Worm (Caenorhabditis elegans) whole organism, dauer: ENCODE results near the gene F21D5.7.

Source experiments
- unc-62 ChIP-seq: sonication (generic microtip); optimal IDR thresholded peaks from 2 replicates; lab custom pipeline; 2017; ENCODE audit warnings: missing biosample characterization, missing genetic modification reagents, missing genetic modification characterization

F21D5.7 gene

DNA sequence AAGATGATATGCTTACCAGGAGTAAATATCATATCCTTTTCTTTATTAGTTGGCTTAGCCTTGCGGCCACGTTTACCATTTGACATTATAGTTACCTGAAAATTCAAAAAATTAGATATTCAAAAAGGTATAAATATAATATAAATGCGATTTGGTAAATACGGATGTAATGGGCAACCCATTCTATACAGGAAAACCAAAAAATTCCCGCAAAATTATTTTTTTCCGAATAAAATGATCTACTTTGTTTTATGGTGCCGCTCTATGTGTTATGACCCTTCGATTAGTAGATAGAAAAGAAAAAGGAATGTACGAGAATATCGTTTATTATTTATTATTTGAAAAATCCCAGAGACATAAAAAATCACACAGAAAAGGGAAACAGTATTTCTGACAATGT lies 11.2 kb upstream of the F21D5.7 start, which contains the start of gene elli-1:
Gene elli-1 (minus strand): TSS at position 101 of the 400 bp plus-strand sequence.
- TF ChIP-seq unc-62 (GFP tag; lab: Kevin White, UChicago): no peak

DNA sequence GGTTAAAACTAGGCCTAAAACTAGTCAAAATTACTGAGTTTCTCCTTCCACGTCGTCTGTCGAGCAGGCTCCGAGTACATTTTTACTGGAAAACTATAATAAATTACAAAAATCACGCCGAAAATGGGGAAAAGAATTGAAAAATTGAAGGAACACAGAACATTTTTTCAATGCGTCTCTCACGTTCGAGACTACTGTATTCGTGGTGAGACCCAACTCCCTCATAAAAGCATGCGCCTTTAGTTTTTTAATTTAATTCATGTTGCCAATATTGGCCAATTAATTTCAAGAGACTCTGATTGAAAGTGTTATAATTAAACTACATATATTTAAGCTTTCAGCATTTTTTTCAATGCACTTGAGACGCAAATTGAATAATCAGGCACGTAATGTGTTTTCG lies 10.6 kb upstream of the F21D5.7 start:
- no peak for TF ChIP-seq unc-62 (GFP tag; lab: Kevin White, UChicago)

ce11 chrIV:8752492-8752891 lies 9.0 kb upstream of the F21D5.7 start:
- TF ChIP-seq unc-62 (GFP tag; lab: Kevin White, UChicago): no peak

ce11 chrIV:8748967-8749366 lies 5.5 kb upstream of the F21D5.7 start:
- no peak for TF ChIP-seq unc-62 (GFP tag; lab: Kevin White, UChicago)

ce11 chrIV:8745591-8746302 lies 2.2 kb upstream of the F21D5.7 start, which contains the start of the genes F20C5.7 and parg-1:
F20C5.7 (minus strand) TSS chrIV:8745691.
parg-1 (plus strand) TSS chrIV:8746252.
- no peak for TF ChIP-seq unc-62 (GFP tag; lab: Kevin White, UChicago)

ce11 chrIV:8740952-8741438 lies 2.5 kb downstream of the F21D5.7 start, which contains the start of gene F21D5.6:
F21D5.6 (minus strand) TSS chrIV:8741388.
- no peak for TF ChIP-seq unc-62 (GFP tag; lab: Kevin White, UChicago)

- TF ChIP-seq unc-62 (GFP tag; lab: Kevin White, UChicago): no peak
Observed at ce11 chrIV:8739926-8740325, 3.6 kb downstream of the F21D5.7 start, which contains the start of gene mrps-33. mrps-33 (minus strand) TSS chrIV:8740026.

ce11 chrIV:8739294-8739693 lies 4.2 kb downstream of the F21D5.7 start, which contains the start of gene F21D5.5:
F21D5.5 (minus strand) TSS chrIV:8739394.
- no peak for TF ChIP-seq unc-62 (GFP tag; lab: Kevin White, UChicago)

DNA sequence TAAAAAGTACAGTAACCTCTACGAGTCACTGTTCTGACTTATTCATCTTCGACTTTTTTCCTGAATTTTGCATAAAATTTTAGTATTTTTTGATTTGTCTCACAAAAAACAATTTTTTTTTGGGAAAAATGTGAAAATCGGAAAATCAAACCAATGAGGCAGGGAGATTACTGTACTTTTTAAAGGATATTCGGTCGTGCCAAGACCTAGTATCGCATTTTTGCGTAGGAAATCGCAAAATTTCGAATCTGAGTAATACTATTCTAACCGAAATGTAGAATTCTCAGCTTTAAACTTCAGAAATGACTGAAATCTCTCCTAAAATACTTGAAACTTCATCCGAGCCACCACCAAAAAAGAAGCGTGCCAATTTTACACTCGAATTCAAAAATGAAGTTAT lies 5.7 kb downstream of the F21D5.7 start, which contains the start of gene F21D5.4:
Gene F21D5.4 (plus strand): TSS at position 301 of the 400 bp plus-strand sequence.
- TF ChIP-seq unc-62 (GFP tag; lab: Kevin White, UChicago): no peak

ce11 chrIV:8737354-8737753 lies 6.2 kb downstream of the F21D5.7 start:
- no peak for TF ChIP-seq unc-62 (GFP tag; lab: Kevin White, UChicago)

- no peak for TF ChIP-seq unc-62 (GFP tag; lab: Kevin White, UChicago)
Observed at ce11 chrIV:8730469-8730868, 13.0 kb downstream of the F21D5.7 start, which contains the start of gene F21D5.3. F21D5.3 (plus strand) TSS chrIV:8730815.

DNA sequence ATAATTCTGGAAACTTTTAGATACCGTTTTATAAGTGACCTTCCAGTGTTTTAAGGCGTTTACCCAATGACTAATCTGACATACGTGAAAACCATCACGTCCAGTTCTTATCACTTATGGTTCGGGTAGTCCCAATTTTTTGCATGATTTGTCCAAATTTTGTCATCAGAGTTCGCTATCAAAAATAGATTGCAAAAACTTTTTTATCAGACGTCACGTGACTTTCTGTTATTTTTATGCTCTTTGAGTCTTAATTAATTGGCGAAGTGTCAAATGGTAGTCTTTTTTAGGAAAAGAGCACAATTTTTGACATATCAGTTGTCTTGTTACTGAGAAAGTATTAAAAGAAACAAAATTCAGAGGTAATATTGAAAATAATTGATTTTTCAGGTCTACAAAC lies 13.9 kb downstream of the F21D5.7 start:
- TF ChIP-seq unc-62 (GFP tag; lab: Kevin White, UChicago): no peak

DNA sequence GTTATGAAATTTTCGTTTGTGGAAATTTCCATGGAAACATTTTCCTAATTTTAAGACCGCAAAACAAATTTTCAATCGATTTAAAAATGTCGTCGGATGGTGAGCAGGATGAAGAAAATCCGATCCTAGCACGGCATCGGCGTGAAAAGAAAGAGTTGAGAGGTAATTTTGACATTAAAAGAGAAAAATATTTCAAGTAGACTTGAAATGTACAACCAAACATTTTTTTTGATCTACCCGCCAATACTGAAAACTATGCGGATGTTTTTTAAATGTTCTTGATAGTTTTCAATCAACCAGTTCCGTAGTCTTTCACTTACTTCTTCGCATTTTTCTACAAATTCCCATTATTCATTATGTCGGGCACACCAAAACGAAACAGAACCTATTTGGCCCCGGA lies 15.4 kb downstream of the F21D5.7 start, which contains the start of gene otub-3:
Gene otub-3 (plus strand): TSS at position 56 of the 400 bp plus-strand sequence.
- no peak for TF ChIP-seq unc-62 (GFP tag; lab: Kevin White, UChicago)

ce11 chrIV:8725345-8725744 lies 18.2 kb downstream of the F21D5.7 start, which contains the start of gene pgm-3:
pgm-3 (plus strand) TSS chrIV:8725722.
- TF ChIP-seq unc-62 (GFP tag; lab: Kevin White, UChicago): no peak

ce11 chrIV:8724907-8725306 lies 18.6 kb downstream of the F21D5.7 start:
- TF ChIP-seq unc-62 (GFP tag; lab: Kevin White, UChicago): no peak

- no peak for TF ChIP-seq unc-62 (GFP tag; lab: Kevin White, UChicago)
Observed at ce11 chrIV:8723720-8724119, 19.8 kb downstream of the F21D5.7 start, which contains the start of gene F21D5.9. F21D5.9 (plus strand) TSS chrIV:8724020.
